Fruit fly (Drosophila melanogaster) whole organism, prepupa: Measurements from ENCODE around the gene CG34409.

Experiments used
- Blimp-1 ChIP-seq: fragments of 200-800 bp; sonication (Bioruptor generic); optimal IDR thresholded peaks from 3 replicates; lab custom pipeline; 2017; ENCODE audit warnings: missing biosample characterization, missing genetic modification characterization, mild to moderate bottlenecking, moderate library complexity, missing genetic modification reagents
- CG10631 ChIP-seq: fragments of 200-800 bp; sonication (Bioruptor generic); optimal IDR thresholded peaks from 2 replicates; lab custom pipeline; 2016; ENCODE audit warnings: missing biosample characterization, missing genetic modification characterization
- CG10669 ChIP-seq: fragments of 200-800 bp; sonication (Bioruptor generic); optimal IDR thresholded peaks from 3 replicates; lab custom pipeline; 2018; ENCODE audit warnings: missing biosample characterization, mild to moderate bottlenecking, missing genetic modification characterization, moderate library complexity
- CG11294 ChIP-seq: fragments of 200-800 bp; sonication (Bioruptor generic); IDR thresholded peaks from 2 replicates; pipeline ENCODE4 v1.3.6; 2022; ENCODE audit warnings: missing biosample characterization, missing genetic modification characterization
- CG11902 ChIP-seq: fragments of 200-800 bp; sonication (Bioruptor generic); optimal IDR thresholded peaks from 3 replicates; lab custom pipeline; 2016; ENCODE audit warnings: missing biosample characterization, missing genetic modification characterization
- CG15336 ChIP-seq: fragments of 200-800 bp; sonication (Bioruptor generic); IDR thresholded peaks from 2 replicates; pipeline ENCODE4 v1.3.6; 2022; ENCODE audit warnings: missing biosample characterization, missing genetic modification characterization
- CG1621 ChIP-seq: fragments of 200-800 bp; sonication (Bioruptor generic); optimal IDR thresholded peaks from 3 replicates; lab custom pipeline; 2018; ENCODE audit warnings: missing biosample characterization, mild to moderate bottlenecking, missing genetic modification characterization
- CG3032 ChIP-seq: fragments of 200-800 bp; optimal IDR thresholded peaks from 2 replicates; lab custom pipeline; 2019; ENCODE audit warnings: missing biosample characterization, mild to moderate bottlenecking, missing genetic modification characterization, moderate library complexity
- CG31627 ChIP-seq: fragments of 200-800 bp; sonication (Bioruptor generic); optimal IDR thresholded peaks from 3 replicates; lab custom pipeline; 2016; ENCODE audit warnings: missing biosample characterization, missing genetic modification characterization
- CG3919 ChIP-seq: fragments of 200-800 bp; sonication (Bioruptor generic); optimal IDR thresholded peaks from 3 replicates; lab custom pipeline; 2016; ENCODE audit warnings: missing biosample characterization, missing genetic modification characterization
- CG6276 ChIP-seq: fragments of 200-800 bp; sonication (Bioruptor generic); optimal IDR thresholded peaks from 2 replicates; lab custom pipeline; 2017; ENCODE audit warnings: missing biosample characterization, mild to moderate bottlenecking, missing genetic modification characterization
- CG6808 ChIP-seq: fragments of 200-800 bp; sonication (Bioruptor generic); optimal IDR thresholded peaks from 3 replicates; lab custom pipeline; 2017; ENCODE audit warnings: missing biosample characterization, missing genetic modification characterization, mild to moderate bottlenecking, moderate library complexity, missing genetic modification reagents
- CG6854 ChIP-seq: fragments of 200-800 bp; sonication (Bioruptor generic); optimal IDR thresholded peaks from 2 replicates; lab custom pipeline; 2017; ENCODE audit warnings: missing biosample characterization, mild to moderate bottlenecking, missing genetic modification characterization
- CG7368 ChIP-seq: fragments of 200-800 bp; sonication (Bioruptor generic); optimal IDR thresholded peaks from 3 replicates; lab custom pipeline; 2016; ENCODE audit warnings: missing biosample characterization, missing genetic modification characterization
- CG8119 ChIP-seq: fragments of 200-800 bp; sonication (Bioruptor generic); IDR thresholded peaks from 3 replicates; pipeline ENCODE4 v1.3.6; 2022; ENCODE audit warnings: missing biosample characterization, missing genetic modification characterization
- CG8632 ChIP-seq: fragments of 200-800 bp; sonication (Bioruptor generic); optimal IDR thresholded peaks from 3 replicates; lab custom pipeline; 2016; ENCODE audit warnings: missing biosample characterization, missing genetic modification characterization
- Eip75B ChIP-seq: fragments of 200-800 bp; sonication (Bioruptor generic); optimal IDR thresholded peaks from 3 replicates; lab custom pipeline; 2016; ENCODE audit warnings: missing biosample characterization, missing genetic modification characterization
- Eip93F ChIP-seq: fragments of 200-800 bp; sonication (Bioruptor generic); optimal IDR thresholded peaks from 2 replicates; lab custom pipeline; 2016; ENCODE audit warnings: missing biosample characterization, mild to moderate bottlenecking, missing genetic modification characterization
- Ets21C ChIP-seq: fragments of 200-800 bp; sonication (Bioruptor generic); optimal IDR thresholded peaks from 3 replicates; lab custom pipeline; 2016; ENCODE audit warnings: missing biosample characterization, missing genetic modification characterization
- Ets96B ChIP-seq: fragments of 200-800 bp; optimal IDR thresholded peaks from 2 replicates; lab custom pipeline; 2019; ENCODE audit warnings: missing biosample characterization, mild to moderate bottlenecking, missing genetic modification characterization, moderate library complexity
- Gug ChIP-seq: fragments of 200-800 bp; sonication (Bioruptor generic); IDR thresholded peaks from 2 replicates; pipeline ENCODE4 v1.3.6; 2022; ENCODE audit warnings: missing biosample characterization, missing genetic modification characterization
- Hr38 ChIP-seq: sonication (Bioruptor generic); optimal IDR thresholded peaks from 2 replicates; lab custom pipeline; 2016; ENCODE audit warnings: missing biosample characterization, missing genetic modification characterization
- Hr39 ChIP-seq: fragments of 200-800 bp; sonication (Bioruptor generic); optimal IDR thresholded peaks from 2 replicates; lab custom pipeline; 2016; ENCODE audit warnings: missing biosample characterization, missing genetic modification characterization
- Met ChIP-seq: fragments of 200-800 bp; sonication (Bioruptor generic); optimal IDR thresholded peaks from 3 replicates; lab custom pipeline; 2016; ENCODE audit warnings: missing biosample characterization, missing genetic modification characterization
- OdsH ChIP-seq: fragments of 200-800 bp; sonication (Bioruptor generic); optimal IDR thresholded peaks from 3 replicates; lab custom pipeline; 2016; ENCODE audit warnings: missing biosample characterization, missing genetic modification characterization
- Sox14 ChIP-seq: fragments of 200-800 bp; sonication (Bioruptor generic); optimal IDR thresholded peaks from 3 replicates; lab custom pipeline; 2016; ENCODE audit warnings: missing biosample characterization, missing genetic modification characterization
- Sox15 ChIP-seq: fragments of 200-800 bp; sonication (Bioruptor generic); optimal IDR thresholded peaks from 3 replicates; lab custom pipeline; 2016; ENCODE audit warnings: missing biosample characterization, missing genetic modification characterization
- acj6 ChIP-seq: fragments of 200-800 bp; sonication (Bioruptor generic); optimal IDR thresholded peaks from 3 replicates; lab custom pipeline; 2016; ENCODE audit warnings: missing biosample characterization, missing genetic modification characterization
- cyc ChIP-seq: fragments of 200-800 bp; sonication (Bioruptor generic); optimal IDR thresholded peaks from 3 replicates; lab custom pipeline; 2016; ENCODE audit warnings: missing biosample characterization, missing genetic modification characterization
- dac ChIP-seq: fragments of 200-800 bp; sonication (Bioruptor generic); optimal IDR thresholded peaks from 2 replicates; lab custom pipeline; 2017; ENCODE audit warnings: missing biosample characterization, mild to moderate bottlenecking, missing genetic modification characterization
- esn ChIP-seq: fragments of 200-800 bp; sonication (Bioruptor generic); optimal IDR thresholded peaks from 2 replicates; lab custom pipeline; 2016; ENCODE audit warnings: missing biosample characterization, mild to moderate bottlenecking, missing genetic modification characterization, moderate library complexity
- fd59A ChIP-seq: fragments of 200-800 bp; sonication (Bioruptor generic); optimal IDR thresholded peaks from 2 replicates; lab custom pipeline; 2017; ENCODE audit warnings: missing biosample characterization, mild to moderate bottlenecking, missing genetic modification characterization, missing genetic modification reagents
- fkh ChIP-seq: fragments of 200-800 bp; sonication (Bioruptor generic); optimal IDR thresholded peaks from 3 replicates; lab custom pipeline; 2017; ENCODE audit warnings: missing biosample characterization, mild to moderate bottlenecking, missing genetic modification characterization, moderate library complexity
- lz ChIP-seq: fragments of 200-800 bp; sonication (Bioruptor generic); optimal IDR thresholded peaks from 3 replicates; lab custom pipeline; 2016; ENCODE audit warnings: missing biosample characterization, missing genetic modification characterization
- net ChIP-seq: fragments of 200-800 bp; sonication (Bioruptor generic); optimal IDR thresholded peaks from 3 replicates; lab custom pipeline; 2016; ENCODE audit warnings: missing biosample characterization, missing genetic modification characterization
- pdm3 ChIP-seq: fragments of 200-800 bp; sonication (Bioruptor generic); optimal IDR thresholded peaks from 3 replicates; lab custom pipeline; 2016; ENCODE audit warnings: missing biosample characterization, missing genetic modification characterization
- salr ChIP-seq, 2 experiments: fragments of 200-800 bp; sonication (Bioruptor generic); optimal IDR thresholded peaks; 3 replicates each; lab custom pipeline; 2016 to 2018; ENCODE audit warnings: missing biosample characterization in 2 of 2, missing genetic modification characterization in 2 of 2, mild to moderate bottlenecking in 1 of 2
- ss ChIP-seq, 2 experiments: fragments of 200-800 bp; sonication (Bioruptor generic); optimal IDR thresholded peaks; 2 replicates in 1 of 2; 3 replicates in 1 of 2; lab custom pipeline; 2017 to 2018; ENCODE audit warnings: mild to moderate bottlenecking in 2 of 2, missing biosample characterization in 2 of 2, missing genetic modification characterization in 2 of 2, moderate library complexity in 1 of 2
- svp ChIP-seq: fragments of 200-800 bp; sonication (Bioruptor generic); peaks from one replicate; lab custom pipeline; 2016; ENCODE audit warnings: missing biosample characterization, missing genetic modification characterization
- topi ChIP-seq: fragments of 200-800 bp; sonication (Bioruptor generic); optimal IDR thresholded peaks from 3 replicates; lab custom pipeline; 2016; ENCODE audit warnings: missing biosample characterization, missing genetic modification characterization
- vri ChIP-seq: fragments of 200-800 bp; sonication (Bioruptor generic); optimal IDR thresholded peaks from 3 replicates; lab custom pipeline; 2016; ENCODE audit warnings: missing biosample characterization, mild to moderate bottlenecking, missing genetic modification characterization

Gene CG34409

DNA sequence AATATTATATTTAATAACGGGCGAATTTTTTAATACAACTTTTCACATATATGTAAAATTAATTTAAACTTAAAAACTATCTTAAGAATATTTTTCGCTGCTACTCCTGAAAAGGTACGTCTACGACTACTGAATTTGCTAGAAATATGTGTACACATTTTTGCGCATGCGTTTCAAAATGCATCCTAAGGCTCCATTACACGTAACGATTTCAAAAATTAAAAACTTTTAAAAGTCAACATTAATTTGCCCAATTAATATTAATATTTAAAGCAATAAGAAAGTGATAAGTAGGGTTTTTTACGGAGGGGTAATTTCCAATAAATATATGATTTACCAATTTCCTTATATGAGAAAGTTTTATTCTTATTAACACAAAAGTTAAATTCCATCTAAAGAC is 15.4 kb downstream of the CG34409 start, which contains the start of gene FoxP:
Gene FoxP (minus strand): TSS at position 89 of the 400 bp plus-strand sequence.
- TF ChIP-seq Hr38: no peak
- TF ChIP-seq Ets96B (tag; lab: Kevin White, UChicago): no peak
- TF ChIP-seq salr (GFP tag; optimal IDR thresholded peaks at IDR 0.05; lab: Kevin White, UChicago): no peak
- TF ChIP-seq Eip93F: no peak
- no peak for TF ChIP-seq CG8632

DNA sequence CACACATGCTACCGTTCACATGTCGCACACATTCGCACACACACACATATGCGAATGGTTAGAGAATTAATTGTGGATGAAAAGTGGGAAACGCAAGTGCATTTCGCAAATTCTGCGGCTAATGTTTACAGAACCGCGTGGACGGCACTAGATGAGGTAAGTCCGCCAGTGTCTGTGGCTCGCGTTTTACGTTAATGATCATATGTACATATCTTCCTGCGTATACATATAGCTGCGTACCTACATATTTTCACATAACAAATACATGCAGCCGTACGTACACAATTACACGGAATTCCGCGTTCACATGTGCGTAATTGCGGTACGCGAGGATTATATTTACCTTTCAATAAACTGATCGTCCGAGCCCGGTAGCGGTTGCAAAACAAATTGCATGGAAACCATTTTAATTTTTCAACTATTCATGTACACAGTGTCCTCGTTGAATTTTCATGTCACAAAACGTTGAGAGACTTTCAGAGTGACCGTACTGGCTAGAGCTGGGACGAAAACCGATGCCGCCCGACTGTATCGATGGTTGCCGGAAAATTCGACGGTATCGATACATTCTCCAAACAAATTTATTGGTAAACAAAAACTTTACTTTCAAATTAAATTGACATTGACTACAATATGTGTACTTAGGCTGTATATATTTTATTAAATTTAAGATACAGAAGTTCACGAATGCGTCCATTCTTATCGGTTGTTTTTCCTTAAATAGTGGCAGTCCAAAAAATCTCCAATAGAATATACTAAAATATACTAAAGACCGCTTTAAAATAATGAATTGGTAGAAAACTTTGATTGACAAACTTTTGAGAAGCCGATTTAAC is 20.8 kb downstream of the CG34409 start, which contains the start of gene hyd:
Gene hyd (minus strand): TSS at position 495 of the 836 bp plus-strand sequence.
- peak; percentile 55 for TF ChIP-seq fkh (GFP tag; lab: Kevin White, UChicago)
- TF ChIP-seq Eip75B (GFP tag; lab: Kevin White, UChicago): no peak
- TF ChIP-seq, all 60 proteins: peak for 1

DNA sequence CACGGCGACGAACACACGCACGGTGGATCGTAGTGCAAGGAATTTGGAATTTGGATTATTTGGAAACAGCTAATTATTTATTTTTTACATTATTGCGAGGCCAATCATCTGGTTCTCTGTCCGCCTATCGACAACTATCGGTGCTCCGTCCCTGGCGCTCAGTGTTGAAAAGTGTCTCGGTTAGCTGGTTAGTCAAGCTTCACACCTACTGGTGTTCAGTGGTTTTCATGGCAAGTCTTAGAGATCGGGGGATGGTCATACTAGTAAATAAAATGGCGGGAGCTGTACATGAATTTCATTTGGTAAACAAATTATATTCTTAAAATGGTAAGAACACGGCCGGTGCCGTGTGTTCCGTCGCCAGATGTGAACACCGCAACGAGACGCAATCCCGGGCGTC is 35.3 kb downstream of the CG34409 start, which contains the start of the genes trbd and dmt:
Gene trbd (minus strand): TSS at position 152 of the 400 bp plus-strand sequence.
Gene dmt (plus strand): TSS at position 257 of the 400 bp plus-strand sequence.
- no peak for TF ChIP-seq CG11902 (GFP tag; lab: Kevin White, UChicago)
- no peak for TF ChIP-seq pdm3 (GFP tag; lab: Kevin White, UChicago)
- TF ChIP-seq CG6854 (GFP tag; lab: Kevin White, UChicago): peak; percentile 75
- TF ChIP-seq net (GFP tag; lab: Kevin White, UChicago): no peak
- no peak for TF ChIP-seq ss (GFP tag; optimal IDR thresholded peaks at IDR 0.05; lab: Kevin White, UChicago)
- TF ChIP-seq CG11294 (GFP tag; lab: Robert Waterston, UW): no peak
- no peak for TF ChIP-seq CG10669 (GFP tag; lab: Kevin White, UChicago)
- TF ChIP-seq fd59A (GFP tag; lab: Kevin White, UChicago): no peak
- no peak for TF ChIP-seq Gug (GFP tag; lab: Robert Waterston, UW)
- TF ChIP-seq lz: no peak
- no peak for TF ChIP-seq Hr39
- TF ChIP-seq dac (GFP tag; lab: Kevin White, UChicago): no peak
- no peak for TF ChIP-seq topi (GFP tag; lab: Kevin White, UChicago)
- no peak for TF ChIP-seq svp (GFP tag; lab: Kevin White, UChicago)
- TF ChIP-seq Met: no peak
- TF ChIP-seq fkh (GFP tag; lab: Kevin White, UChicago): peak; percentile 99
- TF ChIP-seq Sox14: no peak
- TF ChIP-seq esn (GFP tag; lab: Kevin White, UChicago): no peak
- peak; percentile 41 for TF ChIP-seq Blimp-1 (GFP tag; lab: Kevin White, UChicago)

DNA sequence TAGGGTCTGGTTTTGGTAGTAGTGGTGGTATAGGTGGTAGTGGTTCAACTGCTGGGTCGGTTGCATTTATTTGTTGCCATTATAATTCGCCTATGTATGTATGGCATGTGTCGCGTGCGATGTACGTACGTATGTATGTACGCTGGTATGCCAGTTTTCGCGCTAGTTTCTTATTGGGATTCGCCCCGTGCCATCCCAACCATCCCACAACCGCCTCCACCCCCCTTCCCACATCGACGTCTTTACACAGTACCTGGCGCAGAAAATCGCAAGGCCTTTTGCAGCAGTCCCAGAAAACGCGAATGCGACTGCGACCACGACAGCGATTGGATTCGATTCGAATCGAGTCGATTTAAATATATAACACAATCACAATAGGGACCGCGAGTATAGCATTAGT is 35.9 kb downstream of the CG34409 start:
- TF ChIP-seq Ets96B (tag; lab: Kevin White, UChicago) (no peak), vri (GFP tag; lab: Kevin White, UChicago) (no peak), Eip75B (GFP tag; lab: Kevin White, UChicago) (no peak), Sox15 (no peak), CG1621 (no peak), CG10669 (GFP tag; lab: Kevin White, UChicago) (no peak), CG6276 (no peak), CG3919 (no peak), CG10631 (GFP tag; lab: Kevin White, UChicago) (no peak)

dm6 chr3R:9705008-9705628 is 41.0 kb downstream of the CG34409 start, which contains the start of gene Unc-115a:
TSS of gene Unc-115a (minus strand) at chr3R:9705417.
- TF ChIP-seq Ets96B (tag; lab: Kevin White, UChicago): peak; percentile 11
- TF ChIP-seq lz: peak; percentile 38
- TF ChIP-seq CG31627: peak; percentile 4
- no peak for TF ChIP-seq CG8119 (GFP tag; lab: Robert Waterston, UW)
- TF ChIP-seq acj6 (GFP tag; lab: Kevin White, UChicago): no peak
- no peak for TF ChIP-seq Ets21C
- no peak for TF ChIP-seq OdsH (GFP tag; lab: Kevin White, UChicago)
- no peak for TF ChIP-seq CG8632
- peak; percentile 81 for TF ChIP-seq CG1621
- peak; percentile 36 for TF ChIP-seq CG3032 (tag; lab: Kevin White, UChicago)
- no peak for TF ChIP-seq CG6808 (GFP tag; lab: Kevin White, UChicago)
- TF ChIP-seq cyc: peak; percentile 1
- no peak for TF ChIP-seq CG7368 (GFP tag; lab: Kevin White, UChicago)
- no peak for TF ChIP-seq CG15336
- peak; percentile 69 for TF ChIP-seq Sox14
- TF ChIP-seq esn (GFP tag; lab: Kevin White, UChicago): peak; percentile 55
- peak; percentile 28 for TF ChIP-seq CG6854 (GFP tag; lab: Kevin White, UChicago)
